Fruit fly (Drosophila melanogaster) whole organism, pupa: ENCODE measurements around the gene tweek.

Experiments
- CG10348 ChIP-seq: fragments of 200-800 bp; sonication (Bioruptor generic); IDR thresholded peaks from 2 replicates; pipeline ENCODE4 v1.3.6; 2022; ENCODE audit warnings: missing biosample characterization, missing genetic modification characterization
- CG12605 ChIP-seq: fragments of 200-800 bp; sonication (Bioruptor generic); IDR thresholded peaks from 2 replicates; pipeline ENCODE4 v1.3.6; 2022; ENCODE audit warnings: missing biosample characterization, missing genetic modification characterization
- CG13204 ChIP-seq: fragments of 200-800 bp; sonication (Bioruptor generic); optimal IDR thresholded peaks from 2 replicates; lab custom pipeline; 2018; ENCODE audit warnings: missing biosample characterization, mild to moderate bottlenecking, missing genetic modification characterization, moderate library complexity
- CG14655 ChIP-seq: fragments of 200-800 bp; sonication (Bioruptor generic); optimal IDR thresholded peaks from 3 replicates; lab custom pipeline; 2017; ENCODE audit warnings: mild to moderate bottlenecking, missing biosample characterization, missing genetic modification reagents, missing genetic modification characterization
- CG17806 ChIP-seq: fragments of 200-800 bp; sonication (Bioruptor generic); optimal IDR thresholded peaks from 2 replicates; lab custom pipeline; 2018; ENCODE audit warnings: missing biosample characterization, mild to moderate bottlenecking, missing genetic modification characterization, moderate library complexity
- CG32121 ChIP-seq: fragments of 200-800 bp; sonication (Bioruptor generic); IDR thresholded peaks from 2 replicates; pipeline ENCODE4 v1.3.6; 2022; ENCODE audit warnings: missing biosample characterization, missing genetic modification characterization
- CG34367 ChIP-seq: fragments of 200-800 bp; sonication (Bioruptor generic); optimal IDR thresholded peaks from 2 replicates; lab custom pipeline; 2018; ENCODE audit warnings: missing biosample characterization, mild to moderate bottlenecking, missing genetic modification characterization
- CG4496 ChIP-seq: fragments of 200-800 bp; sonication (Bioruptor generic); IDR thresholded peaks from 3 replicates; pipeline ENCODE4 v1.3.6; 2022; ENCODE audit warnings: missing biosample characterization, missing genetic modification characterization
- CG8159 ChIP-seq: fragments of 200-800 bp; sonication (Bioruptor generic); optimal IDR thresholded peaks from 3 replicates; lab custom pipeline; 2018; ENCODE audit warnings: missing biosample characterization, mild to moderate bottlenecking, missing genetic modification characterization, moderate library complexity
- CG8301 ChIP-seq: fragments of 200-800 bp; sonication (Bioruptor generic); optimal IDR thresholded peaks from 2 replicates; lab custom pipeline; 2018; ENCODE audit warnings: missing biosample characterization, mild to moderate bottlenecking, missing genetic modification characterization
- CG9948 ChIP-seq: fragments of 200-800 bp; sonication (Bioruptor generic); optimal IDR thresholded peaks from 2 replicates; lab custom pipeline; 2018; ENCODE audit warnings: missing biosample characterization, mild to moderate bottlenecking, missing genetic modification characterization, moderate library complexity
- D1 ChIP-seq: fragments of 200-800 bp; sonication (Bioruptor generic); optimal IDR thresholded peaks from 2 replicates; lab custom pipeline; 2018; ENCODE audit warnings: missing biosample characterization, mild to moderate bottlenecking, missing genetic modification characterization, moderate library complexity
- EcR ChIP-seq: fragments of 200-800 bp; sonication (Bioruptor generic); optimal IDR thresholded peaks from 3 replicates; lab custom pipeline; 2019; ENCODE audit warnings: missing biosample characterization, missing genetic modification characterization, mild to moderate bottlenecking, moderate library complexity, missing genetic modification reagents
- Ets98B ChIP-seq: fragments of 200-800 bp; sonication (Bioruptor generic); IDR thresholded peaks from 2 replicates; pipeline ENCODE4 v1.3.6; 2022; ENCODE audit warnings: missing biosample characterization, missing genetic modification characterization
- Pif1A ChIP-seq: fragments of 200-800 bp; sonication (Bioruptor generic); optimal IDR thresholded peaks from 3 replicates; lab custom pipeline; 2016; ENCODE audit warnings: missing biosample characterization, missing genetic modification characterization
- Pif1B ChIP-seq: fragments of 200-800 bp; sonication (Bioruptor generic); optimal IDR thresholded peaks from 3 replicates; lab custom pipeline; 2016; ENCODE audit warnings: missing biosample characterization, missing genetic modification characterization
- Snoo ChIP-seq: fragments of 200-800 bp; sonication (Bioruptor generic); optimal IDR thresholded peaks from 3 replicates; lab custom pipeline; 2017; ENCODE audit warnings: missing biosample characterization, mild to moderate bottlenecking, missing genetic modification characterization, inconsistent platforms
- fd96Ca ChIP-seq: fragments of 200-800 bp; sonication (Bioruptor generic); IDR thresholded peaks from 3 replicates; pipeline ENCODE4 v1.3.6; 2022; ENCODE audit warnings: missing biosample characterization, missing genetic modification characterization
- gl ChIP-seq: fragments of 200-800 bp; sonication (Bioruptor generic); optimal IDR thresholded peaks from 2 replicates; lab custom pipeline; 2018; ENCODE audit warnings: missing biosample characterization, mild to moderate bottlenecking, missing genetic modification characterization
- rn ChIP-seq: fragments of 200-800 bp; sonication (Bioruptor generic); IDR thresholded peaks from 2 replicates; pipeline ENCODE4 v1.3.6; 2022; ENCODE audit warnings: missing biosample characterization, missing genetic modification characterization

tweek gene

DNA sequence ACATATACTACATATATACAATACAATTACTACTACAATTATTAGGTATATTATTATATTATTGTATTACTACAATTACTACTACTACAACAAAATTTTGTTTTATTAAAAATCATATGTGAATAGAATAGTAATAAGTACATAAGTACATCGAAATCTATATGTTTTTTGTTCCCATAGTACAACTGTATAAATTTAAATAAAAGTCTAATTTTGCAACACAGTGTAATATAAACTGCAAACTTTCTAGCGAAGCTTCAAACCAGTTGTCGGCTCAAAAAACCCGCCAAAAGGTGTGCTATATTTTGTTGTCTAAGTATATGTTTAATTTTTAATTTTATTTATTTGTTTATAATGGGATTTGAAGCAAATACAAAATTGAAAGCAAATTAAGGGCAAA is 28.7 kb upstream of the tweek start:
- no peak for TF ChIP-seq CG14655 (GFP tag; lab: Kevin White, UChicago)
- TF ChIP-seq Pif1B = no peak
- TF ChIP-seq D1 = peak; percentile 42

DNA sequence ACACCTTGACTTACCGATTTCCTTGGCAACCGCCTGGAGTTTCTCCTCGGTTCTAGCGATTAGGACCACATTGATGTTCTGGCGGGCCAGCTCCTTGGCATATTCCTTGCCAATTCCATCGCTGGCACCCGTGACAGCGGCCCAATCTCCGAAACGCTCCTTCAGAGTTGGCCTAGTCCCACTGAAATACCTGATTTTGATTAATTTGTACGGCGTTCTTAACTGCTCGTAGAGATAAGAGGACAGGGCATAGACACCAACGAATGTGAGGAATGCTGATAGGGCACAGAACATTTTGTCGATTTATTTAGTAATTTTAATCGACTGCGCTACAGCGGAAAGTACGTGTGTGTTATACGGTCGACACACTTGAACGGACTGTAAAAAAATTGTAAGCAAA is 27.2 kb upstream of the tweek start, which contains the start of gene CG6012:
CG6012 (minus strand) TSS at position 364 of the 400 bp plus-strand sequence.
- no peak for TF ChIP-seq Pif1A (GFP tag; lab: Kevin White, UChicago)
- no peak for TF ChIP-seq CG4496 (GFP tag; lab: Robert Waterston, UW)
- no peak for TF ChIP-seq EcR (GFP tag; lab: Kevin White, UChicago)
- TF ChIP-seq Snoo (tag; lab: Kevin White, UChicago) = no peak
- TF ChIP-seq CG14655 (GFP tag; lab: Kevin White, UChicago) = no peak
- TF ChIP-seq gl (tag; lab: Kevin White, UChicago) = no peak
- no peak for TF ChIP-seq fd96Ca (GFP tag; lab: Robert Waterston, UW)
- no peak for TF ChIP-seq Ets98B (GFP tag; lab: Robert Waterston, UW)
- no peak for TF ChIP-seq CG13204 (GFP tag; lab: Kevin White, UChicago)
- TF ChIP-seq CG34367 (tag; lab: Kevin White, UChicago) = no peak
- TF ChIP-seq CG8301 (tag; lab: Kevin White, UChicago) = no peak
- no peak for TF ChIP-seq CG12605 (GFP tag; lab: Robert Waterston, UW)
- no peak for TF ChIP-seq D1
- no peak for TF ChIP-seq CG8159 (tag; lab: Kevin White, UChicago)

DNA sequence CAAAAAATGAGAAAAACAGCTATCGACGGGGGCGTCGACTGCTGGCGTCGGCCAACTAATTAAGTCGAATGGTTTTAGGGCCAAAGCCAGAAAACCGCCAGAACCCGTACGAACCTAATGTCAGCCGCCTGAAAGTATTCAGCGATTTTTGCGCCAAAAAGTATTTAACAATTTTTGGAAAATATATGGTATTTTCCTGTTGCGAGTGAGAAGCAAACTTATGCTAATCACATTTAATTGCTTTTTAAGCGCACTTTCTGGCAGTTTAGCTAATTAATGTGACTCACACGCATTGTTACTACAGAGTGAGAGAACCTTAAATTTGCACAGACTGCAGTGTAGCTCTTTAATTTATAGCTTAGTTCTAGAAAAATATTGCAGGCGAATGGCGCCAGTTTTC is 25.8 kb upstream of the tweek start:
- TF ChIP-seq Pif1A (GFP tag; lab: Kevin White, UChicago) (no peak), CG14655 (GFP tag; lab: Kevin White, UChicago) (no peak), CG34367 (tag; lab: Kevin White, UChicago) (no peak), Ets98B (GFP tag; lab: Robert Waterston, UW) (no peak), CG17806 (no peak), CG8159 (tag; lab: Kevin White, UChicago) (no peak), CG13204 (GFP tag; lab: Kevin White, UChicago) (no peak), CG8301 (tag; lab: Kevin White, UChicago) (no peak), EcR (GFP tag; lab: Kevin White, UChicago) (no peak), CG32121 (GFP tag; lab: Robert Waterston, UW) (no peak)

- TF ChIP-seq rn (GFP tag; lab: Robert Waterston, UW) = no peak
- peak; percentile 46 for TF ChIP-seq CG8301 (tag; lab: Kevin White, UChicago)
- no peak for TF ChIP-seq CG9948 (tag; lab: Kevin White, UChicago)
- no peak for TF ChIP-seq Snoo (tag; lab: Kevin White, UChicago)
- no peak for TF ChIP-seq Pif1B
- TF ChIP-seq CG14655 (GFP tag; lab: Kevin White, UChicago) = peak; percentile 68
- 0 out of 2 replicates have a peak, but pooled peaks have one; percentile 39 for TF ChIP-seq CG32121 (GFP tag; lab: Robert Waterston, UW)
- peak; percentile 14 for TF ChIP-seq Pif1A (GFP tag; lab: Kevin White, UChicago)
- TF ChIP-seq fd96Ca (GFP tag; lab: Robert Waterston, UW) = no peak
- TF ChIP-seq CG10348 (GFP tag; lab: Robert Waterston, UW) = 0 out of 2 replicates have a peak, but pooled peaks have one; percentile 13
- TF ChIP-seq, all 21 proteins: peak for 5
Observed at dm6 chr2L:16868897-16869324, 19.4 kb upstream of the tweek start.

- 0 out of 3 replicates have a peak, but pooled peaks have one; percentile 52 for TF ChIP-seq CG4496 (GFP tag; lab: Robert Waterston, UW)
- no peak for TF ChIP-seq rn (GFP tag; lab: Robert Waterston, UW)
- no peak for TF ChIP-seq CG9948 (tag; lab: Kevin White, UChicago)
- TF ChIP-seq CG17806 = no peak
- TF ChIP-seq CG8301 (tag; lab: Kevin White, UChicago) = peak; percentile 8
- TF ChIP-seq Pif1A (GFP tag; lab: Kevin White, UChicago) = no peak
- TF ChIP-seq gl (tag; lab: Kevin White, UChicago) = no peak
- TF ChIP-seq CG14655 (GFP tag; lab: Kevin White, UChicago) = peak; percentile 44
- TF ChIP-seq CG8159 (tag; lab: Kevin White, UChicago) = no peak
- no peak for TF ChIP-seq D1
- peak; percentile 24; the same call in 1 of the 2 replicates for TF ChIP-seq Ets98B (GFP tag; lab: Robert Waterston, UW)
- TF ChIP-seq CG32121 (GFP tag; lab: Robert Waterston, UW) = peak; percentile 39; the same call in 1 of the 2 replicates
Observed at dm6 chr2L:16874924-16875323, 13.4 kb upstream of the tweek start.

DNA sequence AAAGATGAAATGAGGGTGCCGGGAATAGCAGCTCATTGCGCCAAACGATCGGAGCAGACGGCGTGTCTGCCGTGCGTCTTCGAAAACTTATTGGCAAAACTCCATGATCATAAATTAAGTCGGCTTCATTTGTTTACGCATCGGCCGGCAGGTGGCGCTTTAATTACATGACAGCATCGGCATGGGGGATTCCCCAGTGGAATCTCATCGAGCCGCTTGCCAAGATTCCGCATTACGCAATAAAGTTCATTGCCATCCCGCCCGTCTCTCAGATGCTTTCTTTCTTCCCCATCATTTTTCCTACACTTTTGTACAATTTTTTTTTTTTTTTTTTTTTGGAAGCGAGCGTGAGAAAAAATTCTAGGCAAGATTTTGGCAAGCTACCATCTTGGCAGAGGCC is 11.7 kb upstream of the tweek start:
- peak; percentile 51; the same call in 1 of the 2 replicates for TF ChIP-seq CG32121 (GFP tag; lab: Robert Waterston, UW)
- no peak for TF ChIP-seq CG14655 (GFP tag; lab: Kevin White, UChicago)
- no peak for TF ChIP-seq CG4496 (GFP tag; lab: Robert Waterston, UW)

- TF ChIP-seq fd96Ca (GFP tag; lab: Robert Waterston, UW) (no peak), rn (GFP tag; lab: Robert Waterston, UW) (no peak), Pif1B (no peak), CG12605 (GFP tag; lab: Robert Waterston, UW) (no peak), Ets98B (GFP tag; lab: Robert Waterston, UW) (no peak)
Observed at dm6 chr2L:16877678-16878077, 10.6 kb upstream of the tweek start.
